Fruit fly (Drosophila melanogaster): Measurements from ENCODE around the gene mRpS31.
A peak's percentile ranks its signal among the peaks of the same experiment; 100 is the strongest.

The mRpS31 gene

dm6 chr3L:16037048-16037477, 32.1 kb downstream of the mRpS31 start:
- TF ChIP-seq CG8632 (GFP tag; optimal IDR thresholded peaks at IDR 0.05) (peak; percentile 51), OdsH (GFP tag; optimal IDR thresholded peaks at IDR 0.05) (peak; percentile 70), CG6854 (GFP tag; optimal IDR thresholded peaks at IDR 0.05) (peak; percentile 42), Eip75B (GFP tag; optimal IDR thresholded peaks at IDR 0.05) (peak; percentile 84), Sox14 (GFP tag; optimal IDR thresholded peaks at IDR 0.05) (peak; percentile 74), spab (GFP tag; optimal IDR thresholded peaks at IDR 0.05) (peak; percentile 59), CG9139 (GFP tag; optimal IDR thresholded peaks at IDR 0.05) (no peak), CG3919 (GFP tag; optimal IDR thresholded peaks at IDR 0.05) (peak; percentile 83), eg (GFP tag; IDR thresholded peaks at IDR 0.05) (peak; percentile 89), Hr39 (GFP tag; optimal IDR thresholded peaks at IDR 0.05) (peak; percentile 78), Hr4 (GFP tag; optimal IDR thresholded peaks at IDR 0.05) (peak; percentile 78), pdm3 (GFP tag; optimal IDR thresholded peaks at IDR 0.05) (peak; percentile 75), cyc (GFP tag; optimal IDR thresholded peaks at IDR 0.05) (peak; percentile 67), dac (GFP tag; optimal IDR thresholded peaks at IDR 0.05) (peak; percentile 9), CG11902 (GFP tag; optimal IDR thresholded peaks at IDR 0.05) (peak; percentile 17), Met (GFP tag; optimal IDR thresholded peaks at IDR 0.05) (peak; percentile 80), topi (GFP tag; optimal IDR thresholded peaks at IDR 0.05) (peak; percentile 65), Hr38 (GFP tag; optimal IDR thresholded peaks at IDR 0.05) (no peak), Ets21C (GFP tag; optimal IDR thresholded peaks at IDR 0.05) (peak; percentile 43), acj6 (GFP tag; optimal IDR thresholded peaks at IDR 0.05) (peak; percentile 66), CG7368 (GFP tag; optimal IDR thresholded peaks at IDR 0.05) (peak; percentile 50), fd59A (GFP tag; optimal IDR thresholded peaks at IDR 0.05) (peak; percentile 39), Sox102F (GFP tag; optimal IDR thresholded peaks at IDR 0.05) (peak; percentile 76), dsx (GFP tag; optimal IDR thresholded peaks at IDR 0.05; ENCODE audit: poor library complexity, severe bottlenecking) (peak; percentile 42), salr (GFP tag; optimal IDR thresholded peaks at IDR 0.05) (peak; percentile 17 to 50), CG16779 (tag; optimal IDR thresholded peaks at IDR 0.05) (peak; percentile 55), CG6276 (GFP tag; optimal IDR thresholded peaks at IDR 0.05) (peak; percentile 76), achi (GFP tag; optimal IDR thresholded peaks at IDR 0.05) (peak; percentile 70), Eip93F (GFP tag; optimal IDR thresholded peaks at IDR 0.05) (no peak), CG3032 (tag; optimal IDR thresholded peaks at IDR 0.05) (peak; percentile 74), fkh (GFP tag; optimal IDR thresholded peaks at IDR 0.05) (peak; percentile 43), vri (GFP tag; optimal IDR thresholded peaks at IDR 0.05) (no peak), CG15336 (GFP tag; IDR thresholded peaks at IDR 0.05) (peak; percentile 91), CG1621 (tag; optimal IDR thresholded peaks at IDR 0.05) (peak; percentile 66), ss (GFP tag; optimal IDR thresholded peaks at IDR 0.05) (peak; percentile 3 to 49), Sox15 (GFP tag; optimal IDR thresholded peaks at IDR 0.05) (peak; percentile 43), Blimp-1 (GFP tag; optimal IDR thresholded peaks at IDR 0.05) (peak; percentile 37), CG32006 (GFP tag; optimal IDR thresholded peaks at IDR 0.05) (peak; percentile 75), CG11294 (GFP tag; IDR thresholded peaks at IDR 0.05) (peak; percentile 64), lz (GFP tag; optimal IDR thresholded peaks at IDR 0.05) (peak; percentile 72), esn (GFP tag; optimal IDR thresholded peaks at IDR 0.05) (peak; percentile 78), CG11762 (GFP tag; optimal IDR thresholded peaks at IDR 0.05; ENCODE audit: insufficient read depth) (peak; percentile 53), net (GFP tag; optimal IDR thresholded peaks at IDR 0.05) (peak; percentile 67), CG6808 (GFP tag; optimal IDR thresholded peaks at IDR 0.05) (peak; percentile 70), CG10669 (GFP tag; optimal IDR thresholded peaks at IDR 0.05) (peak; percentile 68), Ets96B (tag; optimal IDR thresholded peaks at IDR 0.05) (peak; percentile 59), CG8319 (GFP tag; optimal IDR thresholded peaks at IDR 0.05) (no peak), CG31627 (GFP tag; optimal IDR thresholded peaks at IDR 0.05) (peak; percentile 73), CG34406 (GFP tag; optimal IDR thresholded peaks at IDR 0.05) (peak; percentile 74), CG6163 (GFP tag; IDR thresholded peaks at IDR 0.05) (peak; percentile 85), CG10631 (GFP tag; optimal IDR thresholded peaks at IDR 0.05) (peak; percentile 65)

All from whole organism, prepupa.